Worm (Caenorhabditis elegans): Measurements from ENCODE around the gene F39C12.1.

F39C12.1 gene

DNA sequence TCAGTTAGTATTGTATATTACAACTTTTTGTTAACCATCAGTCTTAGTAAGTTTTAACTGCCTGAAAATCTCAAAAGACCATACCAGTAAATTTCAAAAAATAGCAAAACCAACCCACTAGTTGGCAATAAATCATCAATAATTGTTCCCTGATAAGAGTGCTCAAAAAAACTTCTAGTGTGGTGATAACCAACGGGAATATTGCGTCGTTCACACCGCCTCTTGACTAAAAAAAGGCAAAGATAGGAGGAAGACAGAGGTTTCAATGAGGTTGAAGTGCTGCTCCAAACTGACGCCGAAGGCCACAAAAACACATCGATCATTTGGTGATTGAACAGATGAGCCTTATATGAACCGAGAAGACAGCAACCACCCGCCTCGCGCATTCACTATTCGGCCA, 52.1 kb downstream of the F39C12.1 start:
- TF ChIP-seq dox-1 (GFP tag; IDR thresholded peaks at IDR 0.05), result no peak
- peak; percentile 52 for TF ChIP-seq nhr-80 (tag; optimal IDR thresholded peaks at IDR 0.05)

- TF ChIP-seq attf-3 (GFP tag; conservative IDR thresholded peaks at IDR 0.05) (no peak), dpl-1 (GFP tag; optimal IDR thresholded peaks at IDR 0.05) (no peak), cebp-1 (GFP tag; IDR thresholded peaks at IDR 0.05) (no peak), cebp-1 (tag; optimal IDR thresholded peaks at IDR 0.05) (no peak), Y95B8A.8 (GFP tag; IDR thresholded peaks at IDR 0.05) (no peak), dox-1 (GFP tag; IDR thresholded peaks at IDR 0.05) (no peak), ZK185.1 (tag; optimal IDR thresholded peaks at IDR 0.05; ENCODE audit: poor library complexity, severe bottlenecking) (no peak), aptf-3 (GFP tag; IDR thresholded peaks at IDR 0.05) (no peak), hmg-20 (GFP tag; IDR thresholded peaks at IDR 0.05) (no peak), attf-5 (GFP tag; optimal IDR thresholded peaks at IDR 0.05) (no peak), egrh-3 (GFP tag; IDR thresholded peaks at IDR 0.05) (no peak), snpc-4 (GFP tag; optimal IDR thresholded peaks at IDR 0.05) (no peak), snpc-4 (tag; optimal IDR thresholded peaks at IDR 0.05) (no peak), lin-54 (GFP tag; optimal IDR thresholded peaks at IDR 0.05) (no peak), nfya-2 (GFP tag; IDR thresholded peaks at IDR 0.05) (no peak)
These were observed 52.8 kb downstream of the F39C12.1 start, which contains the start of gene mig-13 for ce11 chrX:4800078-4800621. mig-13 (minus strand) TSS chrX:4800128.

DNA sequence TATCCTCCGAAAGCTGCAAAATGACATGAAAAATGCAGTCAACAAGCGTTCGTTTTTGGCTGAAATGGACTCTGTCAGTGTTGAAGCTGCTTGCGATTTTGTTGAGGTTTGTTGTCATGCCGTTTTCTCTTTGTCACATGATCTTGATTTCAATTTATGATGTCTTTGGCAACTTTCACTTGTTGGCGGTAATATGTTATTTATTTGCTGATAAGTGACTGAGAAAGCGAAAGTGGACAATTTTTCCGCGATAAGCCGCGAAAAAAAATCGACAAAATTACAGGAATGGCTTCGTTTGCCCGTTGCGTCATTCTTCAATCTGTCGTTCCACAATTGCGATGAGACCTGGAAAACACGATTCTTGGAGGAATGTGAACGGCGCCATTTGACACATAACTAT, 57.7 kb downstream of the F39C12.1 start:
- TF ChIP-seq madf-6 (GFP tag; IDR thresholded peaks at IDR 0.05) (no peak), snpc-1.1 (tag; optimal IDR thresholded peaks at IDR 0.05; ENCODE audit: insufficient read depth) (no peak), F33H1.4 (GFP tag; IDR thresholded peaks at IDR 0.05) (no peak), D2030.7 (GFP tag; IDR thresholded peaks at IDR 0.05) (no peak), Y67H2A.10 (GFP tag; conservative IDR thresholded peaks at IDR 0.05) (no peak), ceh-58 (GFP tag; IDR thresholded peaks at IDR 0.05) (no peak), T07F8.4 (tag; optimal IDR thresholded peaks at IDR 0.05) (no peak), dox-1 (GFP tag; IDR thresholded peaks at IDR 0.05) (no peak), sea-2 (GFP tag; IDR thresholded peaks at IDR 0.05) (no peak), rpc-1 (optimal IDR thresholded peaks at IDR 0.05) (no peak), rpc-1 (tag; optimal IDR thresholded peaks at IDR 0.05) (no peak), snpc-4 (GFP tag; optimal IDR thresholded peaks at IDR 0.05) (no peak), snpc-4 (tag; optimal IDR thresholded peaks at IDR 0.05) (no peak), C17E4.6 (GFP tag; IDR thresholded peaks at IDR 0.05) (no peak), hmg-1.2 (GFP tag; IDR thresholded peaks at IDR 0.05) (no peak), madf-3 (GFP tag; IDR thresholded peaks at IDR 0.05) (no peak), pha-4 (tag; optimal IDR thresholded peaks at IDR 0.05) (peak; percentile 18), ceh-100 (GFP tag; IDR thresholded peaks at IDR 0.05) (no peak), sdz-38 (tag; optimal IDR thresholded peaks at IDR 0.05) (no peak), ztf-25 (GFP tag; IDR thresholded peaks at IDR 0.05) (no peak), akir-1 (GFP tag; optimal IDR thresholded peaks at IDR 0.05) (no peak), F49E8.2 (tag; optimal IDR thresholded peaks at IDR 0.05; ENCODE audit: insufficient read depth) (no peak), tlf-1 (GFP tag; optimal IDR thresholded peaks at IDR 0.05) (peak; percentile 51), lsy-27 (tag; optimal IDR thresholded peaks at IDR 0.05; ENCODE audit: borderline replicate concordance, insufficient read depth) (no peak), F39B2.1 (GFP tag; IDR thresholded peaks at IDR 0.05) (no peak), xnd-1 (tag; optimal IDR thresholded peaks at IDR 0.05) (no peak), unc-62 (GFP tag; optimal IDR thresholded peaks at IDR 0.05) (peak; percentile 37), egl-18 (GFP tag; IDR thresholded peaks at IDR 0.05) (no peak), lin-40 (tag; optimal IDR thresholded peaks at IDR 0.05) (peak; percentile 36), nhr-80 (tag; optimal IDR thresholded peaks at IDR 0.05) (peak; percentile 90), ets-4 (GFP tag; optimal IDR thresholded peaks at IDR 0.05) (peak; percentile 53), F57A8.1 (GFP tag; optimal IDR thresholded peaks at IDR 0.05) (no peak), B0019.2 (GFP tag; conservative IDR thresholded peaks at IDR 0.05) (no peak), attf-3 (GFP tag; conservative IDR thresholded peaks at IDR 0.05) (no peak), ztf-22 (GFP tag; optimal IDR thresholded peaks at IDR 0.05) (no peak)
